Fruit fly (Drosophila melanogaster): Measurements from ENCODE around the gene wrm1.

wrm1 gene

dm6 chr3L:7328567-7329253, 6.3 kb downstream of the wrm1 start, which contains the start of the genes mrva, CG42307 and mus312 (continued):
- TF ChIP-seq H15 (GFP tag; IDR thresholded peaks at IDR 0.05), result peak; percentile 77
- no peak for TF ChIP-seq Hmr (GFP tag; optimal IDR thresholded peaks at IDR 0.05)
- peak; percentile 47 for TF ChIP-seq CG7928 (GFP tag; optimal IDR thresholded peaks at IDR 0.05)
- no peak for TF ChIP-seq nerfin-2 (GFP tag; IDR thresholded peaks at IDR 0.05; ENCODE audit: partially characterized antibody)
- TF ChIP-seq CG9609 (GFP tag; optimal IDR thresholded peaks at IDR 0.05), result no peak
- 0 out of 2 replicates have a peak, but pooled peaks have one; percentile 13 for TF ChIP-seq sim (GFP tag; IDR thresholded peaks at IDR 0.05)
- TF ChIP-seq en (GFP tag; optimal IDR thresholded peaks at IDR 0.05), result no peak

DNA sequence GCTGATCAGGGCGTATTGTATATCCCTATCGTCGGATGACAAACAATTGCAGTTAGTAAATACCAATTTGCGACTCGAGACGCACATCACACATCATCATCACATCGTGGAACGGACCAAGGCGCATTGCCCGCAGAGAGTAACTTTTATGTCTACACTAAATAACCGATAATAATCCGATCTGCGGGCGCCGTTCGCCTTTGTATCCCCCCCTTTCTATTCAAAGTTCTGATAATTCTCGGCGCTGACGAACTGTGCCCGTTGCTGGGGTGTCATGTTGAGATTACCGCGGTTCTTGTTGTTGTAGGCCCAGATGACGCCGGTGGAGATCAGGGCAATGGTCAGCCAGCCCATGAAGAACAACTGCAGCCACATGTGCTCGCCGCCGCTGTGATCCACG, 8.3 kb downstream of the wrm1 start:
- TF ChIP-seq tx (GFP tag; optimal IDR thresholded peaks at IDR 0.05) (no peak), Med (GFP tag) (peak; percentile 15), gcm (GFP tag; optimal IDR thresholded peaks at IDR 0.05) (peak; percentile 83)

DNA sequence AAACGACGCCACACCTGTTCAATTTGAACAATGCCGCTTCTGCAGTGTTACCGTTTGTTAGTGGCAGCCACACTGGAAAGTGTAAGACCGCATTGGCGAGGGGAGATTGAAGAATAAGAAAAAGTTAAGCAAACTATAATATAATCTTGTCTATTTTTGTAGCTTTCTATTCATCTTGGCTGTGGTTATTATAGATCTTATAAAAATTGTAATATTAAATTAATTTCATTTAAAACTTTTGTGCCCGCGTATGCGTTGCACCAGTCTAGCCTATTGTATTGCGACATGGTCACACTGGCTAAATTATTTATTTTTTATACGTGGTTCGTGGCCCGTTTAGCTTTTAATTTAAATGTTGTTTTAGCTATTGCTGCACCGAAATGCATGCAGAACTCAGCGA, 11.7 kb downstream of the wrm1 start, which contains the start of the genes RhoGEF4 and Rint1:
Gene RhoGEF4, minus strand, starts transcription at position 64 of the 400 bp plus-strand sequence.
Gene Rint1, plus strand, starts transcription at position 272 of the 400 bp plus-strand sequence.
- TF ChIP-seq peb (GFP tag; IDR thresholded peaks at IDR 0.05) (peak; percentile 64), CG1024 (GFP tag; IDR thresholded peaks at IDR 0.05) (peak; percentile 55), CG1233 (GFP tag; optimal IDR thresholded peaks at IDR 0.05) (no peak), CoRest (tag; optimal IDR thresholded peaks at IDR 0.05) (peak; percentile 86), fru (optimal IDR thresholded peaks at IDR 0.05) (no peak), Nf-YC (tag; optimal IDR thresholded peaks at IDR 0.05) (no peak), CG11560 (tag; IDR thresholded peaks at IDR 0.05) (0 out of 3 replicates have a peak, but pooled peaks have one; percentile 44), pum (GFP tag; optimal IDR thresholded peaks at IDR 0.05) (peak; percentile 52), corto (GFP tag; optimal IDR thresholded peaks at IDR 0.05) (no peak), CG8290 (GFP tag; optimal IDR thresholded peaks at IDR 0.05) (peak; percentile 75), CG8290 (tag; optimal IDR thresholded peaks at IDR 0.05) (peak in 1 of 2 experiments; percentile 67), Adf1 (GFP tag; IDR thresholded peaks at IDR 0.05) (peak; percentile 60), CG7357 (GFP tag; IDR thresholded peaks at IDR 0.05) (peak; percentile 50; the same call in 1 of the 3 replicates), cg (GFP tag; optimal IDR thresholded peaks at IDR 0.05) (no peak), CG15073 (GFP tag; optimal IDR thresholded peaks at IDR 0.05) (no peak), ab (GFP tag; optimal IDR thresholded peaks at IDR 0.05) (peak; percentile 22), CG3163 (GFP tag; optimal IDR thresholded peaks at IDR 0.05) (no peak), nerfin-1 (tag; optimal IDR thresholded peaks at IDR 0.05) (peak; percentile 28), Hr3 (GFP tag; optimal IDR thresholded peaks at IDR 0.05) (peak; percentile 81), Mes4 (GFP tag; optimal IDR thresholded peaks at IDR 0.05) (peak; percentile 8), prd (optimal IDR thresholded peaks at IDR 0.05) (no peak), prd (GFP tag; IDR thresholded peaks at IDR 0.05) (peak; percentile 89), cwo (GFP tag; optimal IDR thresholded peaks at IDR 0.05) (no peak), gsb (GFP tag; IDR thresholded peaks at IDR 0.05) (no peak), CG17359 (tag; optimal IDR thresholded peaks at IDR 0.05) (peak; percentile 43), az2 (GFP tag; optimal IDR thresholded peaks at IDR 0.05) (peak; percentile 78), Ptx1 (GFP tag; IDR thresholded peaks at IDR 0.05) (peak; percentile 86), croc (GFP tag; conservative IDR thresholded peaks at IDR 0.05) (peak; percentile 47; the same call in 1 of the 3 replicates), dan (GFP tag; IDR thresholded peaks at IDR 0.05) (peak; percentile 45; the same call in 1 of the 2 replicates), MBD-R2 (GFP tag; IDR thresholded peaks at IDR 0.05) (peak; percentile 97), ssp (GFP tag; IDR thresholded peaks at IDR 0.05) (peak; percentile 68), CG11093 (GFP tag; IDR thresholded peaks at IDR 0.05) (peak; percentile 76; the same call in 2 of the 3 replicates), ap (GFP tag; IDR thresholded peaks at IDR 0.05) (peak; percentile 34; the same call in 1 of the 2 replicates), Dip3 (GFP tag; optimal IDR thresholded peaks at IDR 0.05) (peak; percentile 43), B-H2 (GFP tag; optimal IDR thresholded peaks at IDR 0.05) (peak; percentile 10), CG13624 (GFP tag; optimal IDR thresholded peaks at IDR 0.05) (peak; percentile 47), Elba2 (GFP tag; optimal IDR thresholded peaks at IDR 0.05) (peak; percentile 70), CHES-1-like (GFP tag; optimal IDR thresholded peaks at IDR 0.05) (peak; percentile 61), kni (GFP tag; optimal IDR thresholded peaks at IDR 0.05) (no peak)

Data from whole organism, embryonic.